Worm (Caenorhabditis elegans): ENCODE measurements around the gene Y22D7AL.1.
A peak's percentile ranks its signal among the peaks of the same experiment; 100 is the strongest.

DNA sequence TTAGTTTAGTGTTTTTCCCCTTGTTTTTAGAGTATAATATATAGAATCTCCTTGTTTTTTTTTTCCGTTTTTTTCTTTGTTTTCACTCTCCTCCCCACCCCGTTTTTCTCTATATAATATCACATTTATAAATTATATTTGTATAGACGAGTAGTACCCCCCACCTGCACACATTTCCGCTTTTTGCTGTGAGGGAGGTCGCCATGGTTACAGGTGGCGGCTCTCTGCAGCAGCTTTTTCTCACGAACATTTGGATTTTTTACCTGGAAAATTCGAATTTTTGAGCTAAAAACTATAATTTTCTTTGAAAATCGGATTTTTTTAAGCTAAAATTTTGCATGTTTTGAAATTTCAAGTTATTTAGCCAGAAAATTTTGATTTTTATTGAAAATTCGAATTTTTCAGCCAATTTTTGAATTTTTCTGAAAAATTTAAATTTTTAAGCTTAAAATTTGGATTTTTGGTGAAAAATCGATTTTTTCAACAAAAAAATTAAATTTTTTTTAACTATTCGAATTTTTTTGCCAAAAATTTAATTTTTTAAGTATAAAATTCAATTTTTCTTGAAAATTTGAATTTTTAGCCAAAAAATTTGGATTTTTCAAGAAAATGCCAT lies 26.5 kb upstream of the Y22D7AL.1 start:
- TF ChIP-seq F55B11.4 (tag; optimal IDR thresholded peaks at IDR 0.05; ENCODE audit: borderline replicate concordance, insufficient read depth) = no peak
- no peak for TF ChIP-seq him-1 (tag; optimal IDR thresholded peaks at IDR 0.05)
- no peak for TF ChIP-seq nfya-1 (tag; optimal IDR thresholded peaks at IDR 0.05; ENCODE audit: borderline replicate concordance, insufficient read depth)
- no peak for TF ChIP-seq F22D6.2 (tag; optimal IDR thresholded peaks at IDR 0.05)
- peak; percentile 85 for TF ChIP-seq chd-7 (tag; optimal IDR thresholded peaks at IDR 0.05)
- peak; percentile 46; the same call in 1 of the 2 replicates for TF ChIP-seq egrh-3 (GFP tag; IDR thresholded peaks at IDR 0.05)
